Worm (Caenorhabditis elegans): ENCODE results near the gene bath-9.

The bath-9 gene

DNA sequence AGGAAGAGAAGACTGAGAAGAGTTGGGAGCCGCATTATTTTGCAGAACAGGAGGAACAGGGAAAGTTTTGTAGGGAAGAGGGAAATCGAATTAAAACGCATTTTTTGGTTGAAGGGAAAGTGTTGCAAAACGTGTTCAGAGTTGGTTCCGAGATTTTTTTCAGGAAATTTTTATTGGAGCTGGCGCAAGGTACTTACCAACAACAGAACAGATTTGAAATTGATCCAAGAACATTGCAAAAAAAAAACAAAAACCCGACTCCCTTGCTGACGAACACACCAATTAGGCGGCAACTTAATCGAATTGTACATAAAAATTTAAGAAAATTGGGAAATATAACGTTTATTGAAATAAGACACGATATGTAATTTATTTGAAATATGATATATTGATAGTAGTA lies 38.3 kb upstream of the bath-9 start, which contains the start of gene F14D2.7:
Gene F14D2.7 (minus strand): TSS at position 101 of the 400 bp plus-strand sequence.
- TF ChIP-seq F22D6.2 (tag; optimal IDR thresholded peaks at IDR 0.05) (no peak), hlh-12 (tag; optimal IDR thresholded peaks at IDR 0.05) (no peak), Y53G8AR.9 (GFP tag; conservative IDR thresholded peaks at IDR 0.05) (no peak), ceh-100 (GFP tag; IDR thresholded peaks at IDR 0.05) (no peak), F57A8.1 (GFP tag; optimal IDR thresholded peaks at IDR 0.05) (no peak), nhr-27 (tag; optimal IDR thresholded peaks at IDR 0.05) (no peak), unc-130 (GFP tag; optimal IDR thresholded peaks at IDR 0.05) (no peak), sea-2 (GFP tag; IDR thresholded peaks at IDR 0.05) (no peak), somi-1 (GFP tag; optimal IDR thresholded peaks at IDR 0.05) (no peak), attf-6 (GFP tag; IDR thresholded peaks at IDR 0.05) (no peak), B0261.1 (tag; optimal IDR thresholded peaks at IDR 0.05) (no peak), ZK185.1 (tag; optimal IDR thresholded peaks at IDR 0.05; ENCODE audit: poor library complexity, severe bottlenecking) (no peak), efl-1 (GFP tag; optimal IDR thresholded peaks at IDR 0.05) (no peak), lin-54 (GFP tag; optimal IDR thresholded peaks at IDR 0.05) (no peak), repo-1 (tag; optimal IDR thresholded peaks at IDR 0.05) (no peak), hlh-26 (GFP tag; conservative IDR thresholded peaks at IDR 0.05) (no peak), rec-8 (tag; optimal IDR thresholded peaks at IDR 0.05) (no peak), nhr-80 (tag; optimal IDR thresholded peaks at IDR 0.05) (no peak)

DNA sequence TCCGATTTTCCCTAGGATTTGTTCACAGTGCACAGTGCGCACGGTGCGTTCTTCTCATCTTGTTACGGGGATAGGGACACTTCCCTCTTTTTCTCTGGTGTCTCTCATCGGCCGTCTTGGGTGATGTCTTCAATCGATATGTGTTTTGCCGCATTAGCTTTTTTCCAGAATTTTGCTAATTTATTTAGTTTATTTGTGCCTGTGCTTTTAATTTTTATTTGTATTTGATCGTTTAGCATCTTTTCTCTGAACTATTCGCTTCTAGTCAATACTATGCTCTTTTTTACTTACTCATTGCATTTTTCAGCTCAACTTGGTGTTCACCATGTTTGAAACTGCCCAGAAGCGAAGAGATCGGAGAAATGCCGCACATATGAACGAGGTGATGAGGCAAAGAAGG lies 36.6 kb upstream of the bath-9 start, which contains the start of gene F14D2.5:
Gene F14D2.5 (plus strand): TSS at position 301 of the 400 bp plus-strand sequence.
- no peak for TF ChIP-seq gei-17 (GFP tag; optimal IDR thresholded peaks at IDR 0.05)
- no peak for TF ChIP-seq F10E7.11 (tag; optimal IDR thresholded peaks at IDR 0.05)
- TF ChIP-seq lag-1 (GFP tag; IDR thresholded peaks at IDR 0.05): no peak
- no peak for TF ChIP-seq madf-8 (GFP tag; conservative IDR thresholded peaks at IDR 0.05)
- no peak for TF ChIP-seq B0336.3 (GFP tag; IDR thresholded peaks at IDR 0.05)
- TF ChIP-seq cebp-1 (GFP tag; IDR thresholded peaks at IDR 0.05): no peak
- TF ChIP-seq cebp-1 (tag; optimal IDR thresholded peaks at IDR 0.05): no peak
- TF ChIP-seq ama-1 (optimal IDR thresholded peaks at IDR 0.05): no peak
- no peak for TF ChIP-seq ama-1 (GFP tag; optimal IDR thresholded peaks at IDR 0.05)

DNA sequence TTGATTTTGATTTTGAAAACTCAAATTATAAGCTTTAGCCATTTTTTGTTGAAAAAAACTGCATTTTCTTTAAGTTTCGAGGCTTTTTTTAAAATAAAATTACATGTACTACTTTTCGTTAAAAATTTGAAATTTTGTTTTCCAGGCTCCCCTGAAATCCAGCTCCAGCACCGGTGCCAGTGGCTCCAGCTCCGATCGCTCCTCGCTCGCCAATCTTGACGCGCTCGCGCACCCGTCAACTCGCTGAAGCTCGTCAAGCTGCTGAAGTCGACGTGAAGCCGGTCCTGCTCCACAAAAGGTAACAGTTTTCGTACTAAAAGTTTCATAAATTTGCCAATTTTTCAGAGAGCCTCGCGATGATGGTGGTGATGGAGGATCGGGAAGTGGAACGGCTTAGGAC lies 36.1 kb upstream of the bath-9 start:
- TF ChIP-seq egrh-3 (GFP tag; IDR thresholded peaks at IDR 0.05): peak; percentile 73
- TF ChIP-seq zfh-2 (GFP tag; conservative IDR thresholded peaks at IDR 0.05): peak; percentile 72
- TF ChIP-seq Y95B8A.8 (GFP tag; IDR thresholded peaks at IDR 0.05): 0 out of 2 replicates have a peak, but pooled peaks have one; percentile 18
- no peak for TF ChIP-seq F33H1.4 (GFP tag; IDR thresholded peaks at IDR 0.05)

DNA sequence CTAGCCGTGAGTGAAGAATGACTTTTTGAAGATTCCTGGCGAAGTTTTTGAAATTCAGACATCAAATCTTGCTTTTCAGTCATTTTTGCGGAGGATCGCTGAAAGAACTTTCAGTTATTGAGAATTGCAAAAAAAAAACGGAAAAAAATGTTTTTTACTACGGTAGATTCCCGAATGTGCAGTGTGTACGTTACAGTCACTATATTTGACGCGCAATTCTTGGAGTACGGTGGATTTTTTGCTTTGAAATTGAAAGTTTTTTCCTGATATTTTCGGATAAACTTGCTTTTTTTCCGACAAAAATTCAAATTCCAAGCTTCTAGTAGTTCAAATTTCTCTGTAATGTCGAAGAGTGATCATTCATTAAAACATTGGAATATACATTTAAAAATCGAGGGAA lies 34.9 kb upstream of the bath-9 start, which contains the start of gene F14D2.11:
Gene F14D2.11 (minus strand): TSS at position 101 of the 400 bp plus-strand sequence.
- TF ChIP-seq madf-3 (GFP tag; IDR thresholded peaks at IDR 0.05) (0 out of 2 replicates have a peak, but pooled peaks have one; percentile 21), lsl-1 (GFP tag; optimal IDR thresholded peaks at IDR 0.05) (peak; percentile 68), lin-40 (tag; optimal IDR thresholded peaks at IDR 0.05) (no peak)

DNA sequence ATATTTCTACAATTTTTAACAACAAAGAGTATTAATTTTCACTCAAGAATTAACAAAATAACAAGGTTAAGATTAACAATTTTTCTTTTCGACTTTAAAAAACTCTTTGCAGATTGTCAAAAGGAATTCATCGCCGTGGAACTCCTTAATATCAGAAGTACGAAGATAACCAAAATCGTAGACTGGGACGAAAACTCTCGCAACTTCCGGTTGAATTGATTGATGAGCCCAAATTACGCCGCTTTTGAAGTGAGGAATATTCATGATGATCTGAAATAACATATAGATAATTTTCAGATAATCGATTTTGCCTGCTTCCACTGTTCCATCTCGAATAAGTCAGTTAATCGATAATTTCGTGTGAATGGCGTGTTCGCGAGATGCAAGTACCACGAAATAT lies 33.2 kb upstream of the bath-9 start, which contains the start of gene F14D2.15:
Gene F14D2.15 (minus strand): TSS at position 101 of the 400 bp plus-strand sequence.
- TF ChIP-seq hrde-1 (tag; optimal IDR thresholded peaks at IDR 0.05; ENCODE audit: borderline replicate concordance) (no peak), ztf-25 (GFP tag; IDR thresholded peaks at IDR 0.05) (no peak), lin-26 (GFP tag; IDR thresholded peaks at IDR 0.05) (no peak), tbp1 (GFP tag; optimal IDR thresholded peaks at IDR 0.05) (no peak), madf-6 (GFP tag; IDR thresholded peaks at IDR 0.05) (no peak), ceh-40 (GFP tag; IDR thresholded peaks at IDR 0.05) (no peak), ztf-22 (GFP tag; optimal IDR thresholded peaks at IDR 0.05) (no peak), C17E4.6 (GFP tag; IDR thresholded peaks at IDR 0.05) (no peak), ztf-6 (GFP tag; IDR thresholded peaks at IDR 0.05) (no peak), cebp-2 (GFP tag; IDR thresholded peaks at IDR 0.05) (no peak), F23B12.7 (tag; optimal IDR thresholded peaks at IDR 0.05; ENCODE audit: insufficient read depth) (no peak)

All from whole organism, young adult.